Worm (Caenorhabditis elegans) whole organism, L1 larva: ENCODE results near the gene Y43F8C.6.

Experiments used
- C16A3.4 ChIP-seq: fragments of 150-350 bp; optimal IDR thresholded peaks from 2 replicates; lab custom pipeline; 2014; ENCODE audit warnings: missing biosample characterization, missing genetic modification characterization
- aha-1 ChIP-seq: fragments of 150-350 bp; optimal IDR thresholded peaks from 2 replicates; lab custom pipeline; 2014; ENCODE audit warnings: missing biosample characterization, missing genetic modification characterization
- ama-1 ChIP-seq: fragments of 150-350 bp; optimal IDR thresholded peaks from 2 replicates; lab custom pipeline; 2014
- blmp-1 ChIP-seq: fragments of 150-350 bp; optimal IDR thresholded peaks from 2 replicates; lab custom pipeline; 2014; ENCODE audit warnings: missing biosample characterization, missing genetic modification characterization
- ceh-63 ChIP-seq: fragments of 200-800 bp; sonication (Bioruptor generic); optimal IDR thresholded peaks from 2 replicates; lab custom pipeline; 2018; ENCODE audit warnings: mild to moderate bottlenecking, missing genetic modification characterization, missing compliant biosample characterization
- ceh-8 ChIP-seq: fragments of 200-800 bp; sonication (Bioruptor generic); optimal IDR thresholded peaks from 2 replicates; lab custom pipeline; 2018; ENCODE audit warnings: mild to moderate bottlenecking, missing genetic modification characterization, moderate library complexity, missing compliant biosample characterization
- ceh-88 ChIP-seq: fragments of 200-800 bp; sonication (Bioruptor generic); IDR thresholded peaks from 2 replicates; pipeline ENCODE4 v1.3.6; 2022; ENCODE audit warnings: missing genetic modification characterization, missing compliant biosample characterization
- efl-1 ChIP-seq, 4 experiments: fragments of 150-350 bp; optimal IDR thresholded peaks in 3 of 4; peaks in 1 of 4; 1 replicate in 1 of 4; 2 replicates in 3 of 4; lab custom pipeline; 2014; ENCODE audit warnings: missing biosample characterization in 2 of 4, missing genetic modification characterization in 2 of 4, missing genetic modification reagents in 2 of 4
- elt-3 ChIP-seq, 6 experiments: fragments of 150-350 bp in 1 of 6; sonication (generic microtip); optimal IDR thresholded peaks; 2 replicates each; lab custom pipeline; 2017 to 2018; ENCODE audit warnings: missing biosample characterization in 6 of 6, missing genetic modification characterization in 6 of 6, inconsistent platforms in 1 of 6
- fkh-4 ChIP-seq: sonication (generic microtip); optimal IDR thresholded peaks from 2 replicates; lab custom pipeline; 2016; ENCODE audit warnings: missing compliant biosample characterization, missing genetic modification characterization, borderline replicate concordance
- grh-1 ChIP-seq: fragments of 200-800 bp; sonication (Bioruptor generic); IDR thresholded peaks from 2 replicates; pipeline ENCODE4 v1.3.6; 2022; ENCODE audit warnings: missing genetic modification reagents, missing genetic modification characterization, missing compliant biosample characterization
- irx-1 ChIP-seq: sonication (generic microtip); optimal IDR thresholded peaks from 2 replicates; lab custom pipeline; 2016; ENCODE audit warnings: missing genetic modification characterization, missing compliant biosample characterization
- isw-1 ChIP-seq: fragments of 200-800 bp; sonication (Bioruptor generic); IDR thresholded peaks from 2 replicates; pipeline ENCODE4 v1.3.6; 2022; ENCODE audit warnings: missing genetic modification characterization, missing compliant biosample characterization
- jun-1 ChIP-seq: fragments of 150-350 bp; optimal IDR thresholded peaks from 2 replicates; lab custom pipeline; 2014; ENCODE audit warnings: missing biosample characterization, missing genetic modification reagents, missing genetic modification characterization
- lin-13 ChIP-seq: fragments of 150-350 bp; optimal IDR thresholded peaks from 2 replicates; lab custom pipeline; 2014; ENCODE audit warnings: missing biosample characterization, missing genetic modification reagents, missing genetic modification characterization
- lin-14 ChIP-seq: fragments of 200-800 bp; sonication (Bioruptor generic); optimal IDR thresholded peaks from 2 replicates; lab custom pipeline; 2018; ENCODE audit warnings: mild to moderate bottlenecking, missing genetic modification characterization, moderate library complexity, missing compliant biosample characterization
- lin-15B ChIP-seq: fragments of 150-350 bp; sonication (generic microtip); optimal IDR thresholded peaks from 3 replicates; lab custom pipeline; 2014; ENCODE audit warnings: missing biosample characterization, missing genetic modification characterization
- lin-35 ChIP-seq, 2 experiments: fragments of 150-350 bp; optimal IDR thresholded peaks; 2 replicates each; lab custom pipeline; 2014; ENCODE audit warnings: missing biosample characterization in 2 of 2, missing genetic modification characterization in 2 of 2, missing genetic modification reagents in 2 of 2
- lir-3 ChIP-seq: sonication (generic microtip); optimal IDR thresholded peaks from 2 replicates; lab custom pipeline; 2016; ENCODE audit warnings: mild to moderate bottlenecking, missing genetic modification characterization, moderate library complexity, missing compliant biosample characterization; ENCODE audit not compliant: poor library complexity
- lsy-2 ChIP-seq, 2 experiments: fragments of 150-350 bp; optimal IDR thresholded peaks; 2 replicates each; lab custom pipeline; 2014; ENCODE audit warnings: missing biosample characterization in 2 of 2, missing genetic modification characterization in 2 of 2
- mdl-1 ChIP-seq, 2 experiments: fragments of 150-350 bp; optimal IDR thresholded peaks; 2 replicates each; lab custom pipeline; 2014 to 2017; ENCODE audit warnings: missing biosample characterization in 2 of 2, missing genetic modification characterization in 2 of 2, inconsistent platforms in 1 of 2
- mef-2 ChIP-seq: fragments of 150-350 bp; optimal IDR thresholded peaks from 2 replicates; lab custom pipeline; 2014; ENCODE audit warnings: missing biosample characterization, missing genetic modification characterization
- mep-1 ChIP-seq: fragments of 150-350 bp; optimal IDR thresholded peaks from 2 replicates; lab custom pipeline; 2014; ENCODE audit warnings: missing biosample characterization, missing genetic modification characterization
- nhr-11 ChIP-seq: fragments of 150-350 bp; optimal IDR thresholded peaks from 2 replicates; lab custom pipeline; 2014; ENCODE audit warnings: missing biosample characterization, missing genetic modification characterization
- nhr-19 ChIP-seq: fragments of 200-800 bp; sonication (Bioruptor generic); conservative IDR thresholded peaks from 2 replicates; pipeline ENCODE4 v1.3.6; 2022; ENCODE audit warnings: missing genetic modification characterization, missing compliant biosample characterization
- nhr-20 ChIP-seq: sonication (generic microtip); optimal IDR thresholded peaks from 2 replicates; lab custom pipeline; 2016; ENCODE audit warnings: mild to moderate bottlenecking, missing genetic modification characterization, missing compliant biosample characterization
- nhr-237 ChIP-seq: fragments of 150-350 bp; optimal IDR thresholded peaks from 2 replicates; lab custom pipeline; 2014; ENCODE audit warnings: missing biosample characterization, missing genetic modification characterization
- nhr-28 ChIP-seq: fragments of 150-350 bp; optimal IDR thresholded peaks from 2 replicates; lab custom pipeline; 2014; ENCODE audit warnings: missing biosample characterization, missing genetic modification characterization
- nhr-85 ChIP-seq: sonication (generic microtip); peaks from one replicate; lab custom pipeline; 2016; ENCODE audit warnings: missing genetic modification characterization, inconsistent platforms, missing compliant biosample characterization
- nhr-90 ChIP-seq: sonication (generic microtip); optimal IDR thresholded peaks from 2 replicates; lab custom pipeline; 2016; ENCODE audit warnings: mild to moderate bottlenecking, missing genetic modification characterization, missing compliant biosample characterization; ENCODE audit not compliant: poor library complexity
- skn-1 ChIP-seq: fragments of 150-350 bp; optimal IDR thresholded peaks from 2 replicates; lab custom pipeline; 2014; ENCODE audit warnings: missing biosample characterization, missing genetic modification characterization
- snpc-4 ChIP-seq: fragments of 150-350 bp; optimal IDR thresholded peaks from 2 replicates; lab custom pipeline; 2014; ENCODE audit warnings: missing biosample characterization, missing genetic modification characterization
- snu-23 ChIP-seq: sonication (generic microtip); optimal IDR thresholded peaks from 2 replicates; lab custom pipeline; 2016; ENCODE audit warnings: missing genetic modification characterization, missing compliant biosample characterization
- sptf-1 ChIP-seq: fragments of 150-350 bp; optimal IDR thresholded peaks from 2 replicates; lab custom pipeline; 2014; ENCODE audit warnings: missing biosample characterization, missing genetic modification characterization
- tlp-1 ChIP-seq: fragments of 150-350 bp; optimal IDR thresholded peaks from 2 replicates; lab custom pipeline; 2014; ENCODE audit warnings: missing biosample characterization, missing genetic modification characterization
- unc-62 ChIP-seq: fragments of 150-350 bp; optimal IDR thresholded peaks from 2 replicates; lab custom pipeline; 2014; ENCODE audit warnings: missing biosample characterization, missing genetic modification reagents, missing genetic modification characterization
- unc-86 ChIP-seq: sonication (generic microtip); optimal IDR thresholded peaks from 2 replicates; lab custom pipeline; 2016; ENCODE audit warnings: missing genetic modification characterization, missing compliant biosample characterization
- unc-98 ChIP-seq: fragments of 200-800 bp; sonication (Bioruptor generic); IDR thresholded peaks from 2 replicates; pipeline ENCODE4 v1.3.6; 2022; ENCODE audit warnings: missing genetic modification characterization, missing compliant biosample characterization

Gene Y43F8C.6

DNA sequence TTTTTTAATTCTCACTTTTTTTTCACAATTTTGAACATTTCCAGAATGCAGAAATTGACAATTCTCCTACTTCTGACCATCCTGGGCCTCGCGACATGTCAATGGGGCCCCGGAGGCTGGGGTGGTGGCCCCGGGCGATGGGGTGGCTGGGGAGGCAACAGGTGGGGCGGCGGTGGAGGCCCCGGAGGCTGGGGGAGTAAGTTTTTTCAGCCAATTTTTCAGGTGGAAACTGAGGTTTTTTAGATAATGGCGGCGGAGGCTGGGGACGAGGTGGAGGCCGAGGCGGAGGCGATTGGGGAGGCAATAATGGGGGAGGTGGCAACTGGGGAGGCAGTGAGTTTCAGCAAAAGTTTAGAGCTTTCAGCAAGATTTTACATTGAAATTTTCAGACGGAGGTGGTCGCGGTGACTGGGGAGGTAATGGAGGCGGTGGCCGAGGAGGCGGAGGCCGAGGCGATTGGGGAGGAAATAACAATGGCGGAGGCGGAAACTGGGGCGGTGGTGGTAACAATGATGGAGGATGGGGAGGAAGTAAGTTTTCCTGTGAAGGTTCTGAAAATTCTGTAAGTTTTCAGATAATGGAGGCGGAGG lies 30.5 kb downstream of the Y43F8C.6 start:
- TF ChIP-seq isw-1 (GFP tag; lab: Robert Waterston, UW), result no peak
- no peak for TF ChIP-seq lsy-2 (tag; optimal IDR thresholded peaks at IDR 0.05; lab: Kevin White, UChicago)
- peak; percentile 25 for TF ChIP-seq ceh-8 (GFP tag; lab: Kevin White, UChicago)
- TF ChIP-seq efl-1 (optimal IDR thresholded peaks at IDR 0.05; lab: Kevin White, UChicago), result no peak
- TF ChIP-seq efl-1 (GFP tag; optimal IDR thresholded peaks at IDR 0.05 in 1 of 2; lab: Kevin White, UChicago), result peak in 1 of 2 experiments; percentile 39
- TF ChIP-seq skn-1 (tag; lab: Kevin White, UChicago), result no peak
- no peak for TF ChIP-seq nhr-11 (tag; lab: Kevin White, UChicago)
- TF ChIP-seq unc-62 (GFP tag; lab: Kevin White, UChicago), result no peak
- no peak for TF ChIP-seq sptf-1 (tag; lab: Kevin White, UChicago)
- TF ChIP-seq unc-98 (GFP tag; lab: Robert Waterston, UW), result no peak

DNA sequence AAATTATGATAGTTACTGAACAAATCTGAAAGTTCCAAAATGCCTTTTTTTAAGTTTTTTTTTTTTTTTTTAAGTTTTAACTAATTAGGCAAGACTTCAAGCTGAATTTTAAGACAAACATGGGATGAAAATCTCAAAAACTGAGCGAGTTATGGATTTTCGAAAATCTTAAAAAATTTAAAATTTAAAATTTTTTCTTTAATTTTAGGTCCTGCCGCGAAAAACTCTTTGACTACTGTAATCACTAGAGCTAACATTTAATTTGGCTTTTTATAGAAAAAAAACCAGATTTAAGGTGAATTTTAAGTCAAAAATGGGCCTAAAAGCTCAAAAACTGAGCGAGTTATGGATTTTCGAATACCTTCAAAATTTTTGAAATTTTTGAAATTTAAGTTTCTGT lies 31.5 kb downstream of the Y43F8C.6 start, which contains the start of gene grsp-1:
TSS of gene grsp-1 (plus strand) at position 301 of the 400 bp plus-strand sequence.
- TF ChIP-seq lir-3, result no peak
- TF ChIP-seq nhr-85, result no peak
- no peak for TF ChIP-seq ceh-63
- TF ChIP-seq irx-1, result no peak
- no peak for TF ChIP-seq jun-1 (tag; lab: Kevin White, UChicago)
- no peak for TF ChIP-seq isw-1 (GFP tag; lab: Robert Waterston, UW)
- no peak for TF ChIP-seq nhr-90 (tag; lab: Kevin White, UChicago)
- TF ChIP-seq snpc-4, result no peak
- no peak for TF ChIP-seq lin-35 (GFP tag; optimal IDR thresholded peaks at IDR 0.05; lab: Kevin White, UChicago)
- no peak for TF ChIP-seq lin-15B (tag; lab: Kevin White, UChicago)
- TF ChIP-seq nhr-28 (tag; lab: Kevin White, UChicago), result no peak
- no peak for TF ChIP-seq snu-23 (GFP tag; lab: Kevin White, UChicago)
- no peak for TF ChIP-seq tlp-1 (tag; lab: Kevin White, UChicago)
- no peak for TF ChIP-seq lin-13
- TF ChIP-seq mef-2 (tag; lab: Kevin White, UChicago), result no peak
- no peak for TF ChIP-seq mep-1 (tag; lab: Kevin White, UChicago)
- TF ChIP-seq ama-1 (lab: Kevin White, UChicago), result no peak
- no peak for TF ChIP-seq mdl-1 (tag; optimal IDR thresholded peaks at IDR 0.05; lab: Kevin White, UChicago)
- TF ChIP-seq nhr-237 (tag; lab: Kevin White, UChicago), result no peak
- TF ChIP-seq unc-62 (GFP tag; lab: Kevin White, UChicago), result no peak
- TF ChIP-seq, all 84 proteins: peak for 0

DNA sequence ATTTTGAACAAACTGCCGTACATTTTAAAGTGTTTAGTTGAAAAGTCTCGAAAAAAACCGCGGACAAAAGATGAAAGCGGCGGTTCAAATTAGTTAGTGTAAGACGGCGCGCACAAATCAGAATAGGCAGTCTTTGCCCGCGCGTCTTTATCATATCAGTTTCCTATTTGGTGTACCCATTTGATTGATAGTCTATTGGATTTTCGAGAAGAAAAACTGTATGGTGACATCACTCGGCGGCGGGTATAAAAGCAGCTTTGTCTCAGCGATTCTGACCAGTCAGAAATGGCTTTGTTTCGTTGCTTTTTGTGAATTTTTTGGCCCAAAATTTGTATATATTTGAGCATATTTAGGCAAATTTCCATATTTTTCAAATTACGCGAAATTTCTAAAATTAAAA lies 32.0 kb downstream of the Y43F8C.6 start:
- TF ChIP-seq nhr-20 (peak; percentile 19), lin-14 (GFP tag; lab: Kevin White, UChicago) (peak; percentile 14), grh-1 (no peak), lin-13 (no peak), nhr-85 (peak; percentile 84), elt-3 (tag; optimal IDR thresholded peaks at IDR 0.05; lab: Kevin White, UChicago) (peak in 4 of 6 experiments; percentile 3 to 74 (median 26)), blmp-1 (tag; lab: Kevin White, UChicago) (peak; percentile 48), nhr-19 (GFP tag; lab: Robert Waterston, UW) (peak; percentile 30)
- TF ChIP-seq, all 84 proteins: peak for 6

DNA sequence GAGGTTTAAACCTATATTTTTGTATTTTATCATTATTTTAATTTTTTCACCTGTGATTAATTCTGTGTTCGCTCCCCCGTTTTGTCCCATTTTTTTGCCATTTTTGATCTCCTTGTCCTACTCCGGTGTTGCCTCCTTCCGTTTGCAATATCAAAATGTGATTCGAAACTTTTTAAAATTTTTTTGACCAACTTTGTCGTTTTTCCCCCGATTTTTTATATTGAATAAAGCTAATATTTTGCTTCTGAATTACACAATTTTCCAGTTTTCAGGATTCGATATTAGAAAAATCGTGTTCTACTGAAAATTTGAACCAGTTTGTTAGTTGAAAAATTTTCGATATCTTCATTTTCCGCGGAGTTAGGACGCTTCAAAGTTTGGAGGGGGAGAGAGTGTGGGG lies 34.8 kb downstream of the Y43F8C.6 start, which contains the start of gene nlp-25:
TSS of gene nlp-25 (plus strand) at position 301 of the 400 bp plus-strand sequence.
- TF ChIP-seq aha-1 (no peak), nhr-20 (no peak), C16A3.4 (tag; lab: Kevin White, UChicago) (no peak), fkh-4 (no peak), ceh-88 (GFP tag; lab: Robert Waterston, UW) (no peak), snpc-4 (no peak), unc-86 (tag; lab: Kevin White, UChicago) (no peak)
